Worm (Caenorhabditis elegans): ENCODE data around the gene B0457.2.

DNA sequence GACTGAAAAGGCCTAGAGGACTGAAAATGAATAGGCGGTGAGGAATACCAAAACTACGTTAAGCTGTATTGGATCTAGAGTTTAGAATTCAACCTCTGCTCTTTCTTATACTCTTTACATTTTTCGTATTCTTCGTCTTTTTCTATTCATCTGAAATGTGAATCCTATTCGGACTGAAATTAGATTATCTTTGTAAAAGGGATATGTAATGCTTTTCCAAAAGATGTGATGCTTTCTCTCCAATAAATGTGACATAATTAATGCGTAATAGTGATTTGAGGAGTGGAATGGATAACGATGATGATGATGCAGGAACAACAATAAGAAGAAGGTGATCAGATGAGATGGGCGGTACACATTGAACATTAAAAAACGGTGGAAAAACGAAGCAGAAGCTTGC lies 22.3 kb upstream of the B0457.2 start:
- TF ChIP-seq him-1 (tag; optimal IDR thresholded peaks at IDR 0.05) (no peak), W03F9.2 (tag; optimal IDR thresholded peaks at IDR 0.05) (no peak)

All from whole organism, L4/young adult.